Worm (Caenorhabditis elegans): ENCODE data around the gene M02E1.4.

DNA sequence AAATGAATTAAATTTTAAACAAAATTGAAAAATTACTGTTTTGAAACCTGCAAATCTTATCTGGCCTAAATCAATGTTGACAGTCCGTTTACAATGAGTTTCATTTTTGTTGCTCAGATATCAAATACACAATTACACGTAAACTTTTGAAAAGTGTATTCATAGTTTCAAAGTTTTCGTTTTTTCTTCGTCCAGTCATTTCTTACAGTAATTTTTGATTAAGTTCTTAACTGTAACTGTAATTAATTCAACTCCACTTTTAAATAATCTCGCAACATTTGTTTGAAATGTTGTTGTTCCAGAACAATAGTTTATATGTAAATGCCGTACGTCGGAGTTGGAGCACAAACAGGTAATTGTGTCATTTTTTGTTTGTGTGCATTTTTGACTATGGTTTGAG is 11.5 kb upstream of the M02E1.4 start, which contains the start of gene gcp-2.1:
- no peak for TF ChIP-seq egl-18 (GFP tag; IDR thresholded peaks at IDR 0.05)
- no peak for TF ChIP-seq F39B2.1 (GFP tag; IDR thresholded peaks at IDR 0.05)
- TF ChIP-seq ccch-3 (GFP tag; optimal IDR thresholded peaks at IDR 0.05), result no peak
- no peak for TF ChIP-seq ama-1 (optimal IDR thresholded peaks at IDR 0.05)
- no peak for TF ChIP-seq ama-1 (GFP tag; optimal IDR thresholded peaks at IDR 0.05)
- TF ChIP-seq fkh-3 (tag; optimal IDR thresholded peaks at IDR 0.05), result no peak
- TF ChIP-seq pbrm-1 (GFP tag; IDR thresholded peaks at IDR 0.05), result no peak
- no peak for TF ChIP-seq unc-130 (GFP tag; optimal IDR thresholded peaks at IDR 0.05)

Measured in whole organism, young adult.